Fruit fly (Drosophila melanogaster) whole organism, prepupa: Measurements from ENCODE around the gene mei-218.

ENCODE experiments used
- CG10631 ChIP-seq: fragments of 200-800 bp; sonication (Bioruptor generic); optimal IDR thresholded peaks from 2 replicates; lab custom pipeline; 2016; ENCODE audit warnings: missing biosample characterization, missing genetic modification characterization
- CG11294 ChIP-seq: fragments of 200-800 bp; sonication (Bioruptor generic); IDR thresholded peaks from 2 replicates; pipeline ENCODE4 v1.3.6; 2022; ENCODE audit warnings: missing biosample characterization, missing genetic modification characterization
- CG11902 ChIP-seq: fragments of 200-800 bp; sonication (Bioruptor generic); optimal IDR thresholded peaks from 3 replicates; lab custom pipeline; 2016; ENCODE audit warnings: missing biosample characterization, missing genetic modification characterization
- CG1621 ChIP-seq: fragments of 200-800 bp; sonication (Bioruptor generic); optimal IDR thresholded peaks from 3 replicates; lab custom pipeline; 2018; ENCODE audit warnings: missing biosample characterization, mild to moderate bottlenecking, missing genetic modification characterization
- CG31627 ChIP-seq: fragments of 200-800 bp; sonication (Bioruptor generic); optimal IDR thresholded peaks from 3 replicates; lab custom pipeline; 2016; ENCODE audit warnings: missing biosample characterization, missing genetic modification characterization
- CG32006 ChIP-seq: fragments of 200-800 bp; sonication (Bioruptor generic); optimal IDR thresholded peaks from 3 replicates; lab custom pipeline; 2017; ENCODE audit warnings: missing biosample characterization, mild to moderate bottlenecking, missing genetic modification characterization
- CG34406 ChIP-seq: fragments of 200-800 bp; sonication (Bioruptor generic); optimal IDR thresholded peaks from 3 replicates; lab custom pipeline; 2016; ENCODE audit warnings: missing biosample characterization, missing genetic modification characterization
- CG3919 ChIP-seq: fragments of 200-800 bp; sonication (Bioruptor generic); optimal IDR thresholded peaks from 3 replicates; lab custom pipeline; 2016; ENCODE audit warnings: missing biosample characterization, missing genetic modification characterization
- CG4318 ChIP-seq: fragments of 200-800 bp; sonication (Bioruptor generic); optimal IDR thresholded peaks from 3 replicates; lab custom pipeline; 2017; ENCODE audit warnings: missing biosample characterization, mild to moderate bottlenecking, missing genetic modification characterization
- CG6163 ChIP-seq: fragments of 200-800 bp; sonication (Bioruptor generic); IDR thresholded peaks from 3 replicates; pipeline ENCODE4 v1.3.6; 2022; ENCODE audit warnings: missing biosample characterization, missing genetic modification characterization
- CG6276 ChIP-seq: fragments of 200-800 bp; sonication (Bioruptor generic); optimal IDR thresholded peaks from 2 replicates; lab custom pipeline; 2017; ENCODE audit warnings: missing biosample characterization, mild to moderate bottlenecking, missing genetic modification characterization
- CG6792 ChIP-seq: fragments of 200-800 bp; sonication (Bioruptor generic); optimal IDR thresholded peaks from 3 replicates; lab custom pipeline; 2016; ENCODE audit warnings: missing biosample characterization, missing genetic modification characterization
- CG6808 ChIP-seq: fragments of 200-800 bp; sonication (Bioruptor generic); optimal IDR thresholded peaks from 3 replicates; lab custom pipeline; 2017; ENCODE audit warnings: missing biosample characterization, missing genetic modification characterization, mild to moderate bottlenecking, moderate library complexity, missing genetic modification reagents
- CG6854 ChIP-seq: fragments of 200-800 bp; sonication (Bioruptor generic); optimal IDR thresholded peaks from 2 replicates; lab custom pipeline; 2017; ENCODE audit warnings: missing biosample characterization, mild to moderate bottlenecking, missing genetic modification characterization
- CG7368 ChIP-seq: fragments of 200-800 bp; sonication (Bioruptor generic); optimal IDR thresholded peaks from 3 replicates; lab custom pipeline; 2016; ENCODE audit warnings: missing biosample characterization, missing genetic modification characterization
- CG8632 ChIP-seq: fragments of 200-800 bp; sonication (Bioruptor generic); optimal IDR thresholded peaks from 3 replicates; lab custom pipeline; 2016; ENCODE audit warnings: missing biosample characterization, missing genetic modification characterization
- Eip75B ChIP-seq: fragments of 200-800 bp; sonication (Bioruptor generic); optimal IDR thresholded peaks from 3 replicates; lab custom pipeline; 2016; ENCODE audit warnings: missing biosample characterization, missing genetic modification characterization
- Eip78C ChIP-seq: fragments of 200-800 bp; sonication (Bioruptor generic); peaks from one replicate; lab custom pipeline; 2016; ENCODE audit warnings: missing biosample characterization, missing genetic modification characterization
- Eip93F ChIP-seq: fragments of 200-800 bp; sonication (Bioruptor generic); optimal IDR thresholded peaks from 2 replicates; lab custom pipeline; 2016; ENCODE audit warnings: missing biosample characterization, mild to moderate bottlenecking, missing genetic modification characterization
- Ets21C ChIP-seq: fragments of 200-800 bp; sonication (Bioruptor generic); optimal IDR thresholded peaks from 3 replicates; lab custom pipeline; 2016; ENCODE audit warnings: missing biosample characterization, missing genetic modification characterization
- Ets96B ChIP-seq: fragments of 200-800 bp; optimal IDR thresholded peaks from 2 replicates; lab custom pipeline; 2019; ENCODE audit warnings: missing biosample characterization, mild to moderate bottlenecking, missing genetic modification characterization, moderate library complexity
- Gug ChIP-seq: fragments of 200-800 bp; sonication (Bioruptor generic); IDR thresholded peaks from 2 replicates; pipeline ENCODE4 v1.3.6; 2022; ENCODE audit warnings: missing biosample characterization, missing genetic modification characterization
- Hr38 ChIP-seq: sonication (Bioruptor generic); optimal IDR thresholded peaks from 2 replicates; lab custom pipeline; 2016; ENCODE audit warnings: missing biosample characterization, missing genetic modification characterization
- Hr39 ChIP-seq: fragments of 200-800 bp; sonication (Bioruptor generic); optimal IDR thresholded peaks from 2 replicates; lab custom pipeline; 2016; ENCODE audit warnings: missing biosample characterization, missing genetic modification characterization
- Met ChIP-seq: fragments of 200-800 bp; sonication (Bioruptor generic); optimal IDR thresholded peaks from 3 replicates; lab custom pipeline; 2016; ENCODE audit warnings: missing biosample characterization, missing genetic modification characterization
- OdsH ChIP-seq: fragments of 200-800 bp; sonication (Bioruptor generic); optimal IDR thresholded peaks from 3 replicates; lab custom pipeline; 2016; ENCODE audit warnings: missing biosample characterization, missing genetic modification characterization
- Smox ChIP-seq: fragments of 200-800 bp; sonication (Bioruptor generic); optimal IDR thresholded peaks from 3 replicates; lab custom pipeline; 2016; ENCODE audit warnings: missing biosample characterization, missing genetic modification characterization
- Sox14 ChIP-seq: fragments of 200-800 bp; sonication (Bioruptor generic); optimal IDR thresholded peaks from 3 replicates; lab custom pipeline; 2016; ENCODE audit warnings: missing biosample characterization, missing genetic modification characterization
- Sox15 ChIP-seq: fragments of 200-800 bp; sonication (Bioruptor generic); optimal IDR thresholded peaks from 3 replicates; lab custom pipeline; 2016; ENCODE audit warnings: missing biosample characterization, missing genetic modification characterization
- acj6 ChIP-seq: fragments of 200-800 bp; sonication (Bioruptor generic); optimal IDR thresholded peaks from 3 replicates; lab custom pipeline; 2016; ENCODE audit warnings: missing biosample characterization, missing genetic modification characterization
- cyc ChIP-seq: fragments of 200-800 bp; sonication (Bioruptor generic); optimal IDR thresholded peaks from 3 replicates; lab custom pipeline; 2016; ENCODE audit warnings: missing biosample characterization, missing genetic modification characterization
- dac ChIP-seq: fragments of 200-800 bp; sonication (Bioruptor generic); optimal IDR thresholded peaks from 2 replicates; lab custom pipeline; 2017; ENCODE audit warnings: missing biosample characterization, mild to moderate bottlenecking, missing genetic modification characterization
- eg ChIP-seq: fragments of 200-800 bp; sonication (Bioruptor generic); IDR thresholded peaks from 3 replicates; pipeline ENCODE4 v1.3.6; 2022; ENCODE audit warnings: missing biosample characterization, missing genetic modification characterization
- esn ChIP-seq: fragments of 200-800 bp; sonication (Bioruptor generic); optimal IDR thresholded peaks from 2 replicates; lab custom pipeline; 2016; ENCODE audit warnings: missing biosample characterization, mild to moderate bottlenecking, missing genetic modification characterization, moderate library complexity
- fd59A ChIP-seq: fragments of 200-800 bp; sonication (Bioruptor generic); optimal IDR thresholded peaks from 2 replicates; lab custom pipeline; 2017; ENCODE audit warnings: missing biosample characterization, mild to moderate bottlenecking, missing genetic modification characterization, missing genetic modification reagents
- fkh ChIP-seq: fragments of 200-800 bp; sonication (Bioruptor generic); optimal IDR thresholded peaks from 3 replicates; lab custom pipeline; 2017; ENCODE audit warnings: missing biosample characterization, mild to moderate bottlenecking, missing genetic modification characterization, moderate library complexity
- lz ChIP-seq: fragments of 200-800 bp; sonication (Bioruptor generic); optimal IDR thresholded peaks from 3 replicates; lab custom pipeline; 2016; ENCODE audit warnings: missing biosample characterization, missing genetic modification characterization
- net ChIP-seq: fragments of 200-800 bp; sonication (Bioruptor generic); optimal IDR thresholded peaks from 3 replicates; lab custom pipeline; 2016; ENCODE audit warnings: missing biosample characterization, missing genetic modification characterization
- pdm3 ChIP-seq: fragments of 200-800 bp; sonication (Bioruptor generic); optimal IDR thresholded peaks from 3 replicates; lab custom pipeline; 2016; ENCODE audit warnings: missing biosample characterization, missing genetic modification characterization
- salr ChIP-seq, 2 experiments: fragments of 200-800 bp; sonication (Bioruptor generic); optimal IDR thresholded peaks; 3 replicates each; lab custom pipeline; 2016 to 2018; ENCODE audit warnings: missing biosample characterization in 2 of 2, missing genetic modification characterization in 2 of 2, mild to moderate bottlenecking in 1 of 2
- ss ChIP-seq, 2 experiments: fragments of 200-800 bp; sonication (Bioruptor generic); optimal IDR thresholded peaks; 2 replicates in 1 of 2; 3 replicates in 1 of 2; lab custom pipeline; 2017 to 2018; ENCODE audit warnings: mild to moderate bottlenecking in 2 of 2, missing biosample characterization in 2 of 2, missing genetic modification characterization in 2 of 2, moderate library complexity in 1 of 2
- svp ChIP-seq: fragments of 200-800 bp; sonication (Bioruptor generic); peaks from one replicate; lab custom pipeline; 2016; ENCODE audit warnings: missing biosample characterization, missing genetic modification characterization
- topi ChIP-seq: fragments of 200-800 bp; sonication (Bioruptor generic); optimal IDR thresholded peaks from 3 replicates; lab custom pipeline; 2016; ENCODE audit warnings: missing biosample characterization, missing genetic modification characterization

The mei-218 gene

DNA sequence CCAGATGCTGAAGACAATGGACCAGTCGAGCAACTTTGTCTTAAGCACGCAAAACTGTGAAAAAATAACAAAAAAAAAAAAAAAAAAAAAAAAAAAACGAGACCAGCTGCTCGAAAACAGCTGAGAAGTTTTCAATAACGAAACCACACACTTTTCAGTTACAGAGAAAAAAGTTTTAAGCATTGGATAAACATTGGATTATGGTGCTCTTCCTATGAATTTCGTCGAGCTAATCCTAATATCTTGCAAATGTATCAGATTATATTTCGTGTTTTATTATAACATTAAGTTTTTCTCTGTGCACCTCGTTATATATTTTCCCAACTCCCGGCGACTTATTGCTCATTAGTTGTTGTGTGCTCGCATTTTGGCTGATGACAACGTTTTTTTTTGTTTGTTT lies 33.8 kb upstream of the mei-218 start (continued):
- TF ChIP-seq Eip93F (no peak), Smox (GFP tag; lab: Kevin White, UChicago) (no peak), ss (GFP tag; optimal IDR thresholded peaks at IDR 0.05; lab: Kevin White, UChicago) (peak in 1 of 2 experiments; percentile 5), CG11294 (GFP tag; lab: Robert Waterston, UW) (0 out of 2 replicates have a peak, but pooled peaks have one; percentile 16), Eip75B (GFP tag; lab: Kevin White, UChicago) (peak; percentile 10), pdm3 (peak; percentile 49), CG6854 (GFP tag; lab: Kevin White, UChicago) (no peak), CG32006 (peak; percentile 61), Eip78C (GFP tag; lab: Kevin White, UChicago) (peak; percentile 50), Met (GFP tag; lab: Kevin White, UChicago) (peak; percentile 32), salr (GFP tag; optimal IDR thresholded peaks at IDR 0.05; lab: Kevin White, UChicago) (peak in 1 of 2 experiments; percentile 24), Gug (GFP tag; lab: Robert Waterston, UW) (0 out of 2 replicates have a peak, but pooled peaks have one; percentile 32), CG6808 (no peak), CG31627 (GFP tag; lab: Kevin White, UChicago) (peak; percentile 15), CG6163 (GFP tag; lab: Robert Waterston, UW) (peak; percentile 74), CG3919 (GFP tag; lab: Kevin White, UChicago) (peak; percentile 22), CG10631 (peak; percentile 31), eg (GFP tag; lab: Robert Waterston, UW) (peak; percentile 70), net (GFP tag; lab: Kevin White, UChicago) (peak; percentile 58), dac (GFP tag; lab: Kevin White, UChicago) (peak; percentile 28), CG7368 (no peak), CG34406 (GFP tag; lab: Kevin White, UChicago) (peak; percentile 1), CG4318 (GFP tag; lab: Kevin White, UChicago) (peak; percentile 37)

DNA sequence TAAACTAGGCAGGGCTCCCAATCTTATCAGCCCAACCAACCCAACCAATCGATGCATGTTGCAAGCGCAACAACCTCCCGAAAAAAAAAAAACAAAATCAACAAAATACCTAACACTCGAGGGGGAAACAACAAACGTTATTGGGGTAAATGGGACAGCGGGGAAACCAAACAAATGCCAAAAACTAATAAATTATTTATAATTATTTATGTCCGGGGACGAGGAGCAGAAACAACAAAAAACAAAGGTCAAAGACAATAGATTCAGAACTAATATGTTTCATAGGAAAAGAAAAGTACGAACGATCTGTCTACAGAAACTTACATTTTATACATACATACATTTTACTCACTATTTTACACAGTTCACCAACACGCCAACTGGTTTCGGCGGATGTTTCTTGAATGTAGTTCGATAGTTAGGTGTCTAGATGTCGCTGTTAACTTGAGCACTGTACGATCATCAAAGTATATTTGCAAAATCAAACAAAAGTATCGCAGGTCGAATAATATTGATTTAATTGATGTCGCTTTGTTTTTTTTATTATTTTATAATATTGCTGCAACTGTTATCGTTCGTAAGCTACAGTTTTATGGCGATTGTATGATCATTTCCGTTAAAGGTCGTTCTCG lies 32.9 kb upstream of the mei-218 start:
- TF ChIP-seq CG6276 (GFP tag; lab: Kevin White, UChicago) (no peak), Smox (GFP tag; lab: Kevin White, UChicago) (peak; percentile 19), CG8632 (no peak), CG31627 (GFP tag; lab: Kevin White, UChicago) (peak; percentile 37), dac (GFP tag; lab: Kevin White, UChicago) (no peak), cyc (GFP tag; lab: Kevin White, UChicago) (peak; percentile 41), Ets96B (tag; lab: Kevin White, UChicago) (no peak), CG32006 (no peak), Eip78C (GFP tag; lab: Kevin White, UChicago) (peak; percentile 71), Hr39 (GFP tag; lab: Kevin White, UChicago) (peak; percentile 53), OdsH (GFP tag; lab: Kevin White, UChicago) (peak; percentile 26), svp (GFP tag; lab: Kevin White, UChicago) (peak; percentile 54), Sox15 (GFP tag; lab: Kevin White, UChicago) (no peak), CG11902 (no peak), esn (GFP tag; lab: Kevin White, UChicago) (peak; percentile 23), fkh (peak; percentile 23), Met (GFP tag; lab: Kevin White, UChicago) (peak; percentile 34), acj6 (GFP tag; lab: Kevin White, UChicago) (peak; percentile 28), lz (GFP tag; lab: Kevin White, UChicago) (peak; percentile 56), CG7368 (no peak), CG6792 (GFP tag; lab: Kevin White, UChicago) (peak; percentile 4), Hr38 (GFP tag; lab: Kevin White, UChicago) (no peak), Sox14 (GFP tag; lab: Kevin White, UChicago) (peak; percentile 14), CG6163 (GFP tag; lab: Robert Waterston, UW) (no peak), Ets21C (GFP tag; lab: Kevin White, UChicago) (peak; percentile 11), CG6854 (GFP tag; lab: Kevin White, UChicago) (no peak), pdm3 (peak; percentile 39), fd59A (GFP tag; lab: Kevin White, UChicago) (no peak), CG1621 (tag; lab: Kevin White, UChicago) (no peak), CG10631 (peak; percentile 9), topi (GFP tag; lab: Kevin White, UChicago) (peak; percentile 14)
